Fruit fly (Drosophila melanogaster) whole organism, prepupa: ENCODE measurements around the gene fwd.

Experiments
- CG10631 ChIP-seq: fragments of 200-800 bp; sonication (Bioruptor generic); optimal IDR thresholded peaks from 2 replicates; lab custom pipeline; 2016; ENCODE audit warnings: missing biosample characterization, missing genetic modification characterization
- CG10669 ChIP-seq: fragments of 200-800 bp; sonication (Bioruptor generic); optimal IDR thresholded peaks from 3 replicates; lab custom pipeline; 2018; ENCODE audit warnings: missing biosample characterization, mild to moderate bottlenecking, missing genetic modification characterization, moderate library complexity
- CG16779 ChIP-seq: fragments of 200-800 bp; sonication (Bioruptor generic); optimal IDR thresholded peaks from 3 replicates; lab custom pipeline; 2017; ENCODE audit warnings: missing biosample characterization, mild to moderate bottlenecking, missing genetic modification characterization
- CG31627 ChIP-seq: fragments of 200-800 bp; sonication (Bioruptor generic); optimal IDR thresholded peaks from 3 replicates; lab custom pipeline; 2016; ENCODE audit warnings: missing biosample characterization, missing genetic modification characterization
- CG32006 ChIP-seq: fragments of 200-800 bp; sonication (Bioruptor generic); optimal IDR thresholded peaks from 3 replicates; lab custom pipeline; 2017; ENCODE audit warnings: missing biosample characterization, mild to moderate bottlenecking, missing genetic modification characterization
- CG34406 ChIP-seq: fragments of 200-800 bp; sonication (Bioruptor generic); optimal IDR thresholded peaks from 3 replicates; lab custom pipeline; 2016; ENCODE audit warnings: missing biosample characterization, missing genetic modification characterization
- CG4318 ChIP-seq: fragments of 200-800 bp; sonication (Bioruptor generic); optimal IDR thresholded peaks from 3 replicates; lab custom pipeline; 2017; ENCODE audit warnings: missing biosample characterization, mild to moderate bottlenecking, missing genetic modification characterization
- CG6276 ChIP-seq: fragments of 200-800 bp; sonication (Bioruptor generic); optimal IDR thresholded peaks from 2 replicates; lab custom pipeline; 2017; ENCODE audit warnings: missing biosample characterization, mild to moderate bottlenecking, missing genetic modification characterization
- CG6792 ChIP-seq: fragments of 200-800 bp; sonication (Bioruptor generic); optimal IDR thresholded peaks from 3 replicates; lab custom pipeline; 2016; ENCODE audit warnings: missing biosample characterization, missing genetic modification characterization
- CG6854 ChIP-seq: fragments of 200-800 bp; sonication (Bioruptor generic); optimal IDR thresholded peaks from 2 replicates; lab custom pipeline; 2017; ENCODE audit warnings: missing biosample characterization, mild to moderate bottlenecking, missing genetic modification characterization
- CG8319 ChIP-seq: fragments of 200-800 bp; sonication (Bioruptor generic); optimal IDR thresholded peaks from 3 replicates; lab custom pipeline; 2016; ENCODE audit warnings: missing biosample characterization, missing genetic modification characterization
- CG8632 ChIP-seq: fragments of 200-800 bp; sonication (Bioruptor generic); optimal IDR thresholded peaks from 3 replicates; lab custom pipeline; 2016; ENCODE audit warnings: missing biosample characterization, missing genetic modification characterization
- Eip78C ChIP-seq: fragments of 200-800 bp; sonication (Bioruptor generic); peaks from one replicate; lab custom pipeline; 2016; ENCODE audit warnings: missing biosample characterization, missing genetic modification characterization
- Ets21C ChIP-seq: fragments of 200-800 bp; sonication (Bioruptor generic); optimal IDR thresholded peaks from 3 replicates; lab custom pipeline; 2016; ENCODE audit warnings: missing biosample characterization, missing genetic modification characterization
- Ets96B ChIP-seq: fragments of 200-800 bp; optimal IDR thresholded peaks from 2 replicates; lab custom pipeline; 2019; ENCODE audit warnings: missing biosample characterization, mild to moderate bottlenecking, missing genetic modification characterization, moderate library complexity
- Gug ChIP-seq: fragments of 200-800 bp; sonication (Bioruptor generic); IDR thresholded peaks from 2 replicates; pipeline ENCODE4 v1.3.6; 2022; ENCODE audit warnings: missing biosample characterization, missing genetic modification characterization
- Hr39 ChIP-seq: fragments of 200-800 bp; sonication (Bioruptor generic); optimal IDR thresholded peaks from 2 replicates; lab custom pipeline; 2016; ENCODE audit warnings: missing biosample characterization, missing genetic modification characterization
- Met ChIP-seq: fragments of 200-800 bp; sonication (Bioruptor generic); optimal IDR thresholded peaks from 3 replicates; lab custom pipeline; 2016; ENCODE audit warnings: missing biosample characterization, missing genetic modification characterization
- achi ChIP-seq: fragments of 200-800 bp; sonication (Bioruptor generic); optimal IDR thresholded peaks from 3 replicates; lab custom pipeline; 2016; ENCODE audit warnings: missing biosample characterization, missing genetic modification characterization
- acj6 ChIP-seq: fragments of 200-800 bp; sonication (Bioruptor generic); optimal IDR thresholded peaks from 3 replicates; lab custom pipeline; 2016; ENCODE audit warnings: missing biosample characterization, missing genetic modification characterization
- dac ChIP-seq: fragments of 200-800 bp; sonication (Bioruptor generic); optimal IDR thresholded peaks from 2 replicates; lab custom pipeline; 2017; ENCODE audit warnings: missing biosample characterization, mild to moderate bottlenecking, missing genetic modification characterization
- dsx ChIP-seq: fragments of 200-800 bp; optimal IDR thresholded peaks from 3 replicates; lab custom pipeline; 2019; ENCODE audit warnings: missing biosample characterization, mild to moderate bottlenecking, missing genetic modification characterization, moderate library complexity; ENCODE audit not compliant: poor library complexity, severe bottlenecking
- eg ChIP-seq: fragments of 200-800 bp; sonication (Bioruptor generic); IDR thresholded peaks from 3 replicates; pipeline ENCODE4 v1.3.6; 2022; ENCODE audit warnings: missing biosample characterization, missing genetic modification characterization
- esn ChIP-seq: fragments of 200-800 bp; sonication (Bioruptor generic); optimal IDR thresholded peaks from 2 replicates; lab custom pipeline; 2016; ENCODE audit warnings: missing biosample characterization, mild to moderate bottlenecking, missing genetic modification characterization, moderate library complexity
- fd59A ChIP-seq: fragments of 200-800 bp; sonication (Bioruptor generic); optimal IDR thresholded peaks from 2 replicates; lab custom pipeline; 2017; ENCODE audit warnings: missing biosample characterization, mild to moderate bottlenecking, missing genetic modification characterization, missing genetic modification reagents
- lz ChIP-seq: fragments of 200-800 bp; sonication (Bioruptor generic); optimal IDR thresholded peaks from 3 replicates; lab custom pipeline; 2016; ENCODE audit warnings: missing biosample characterization, missing genetic modification characterization
- salr ChIP-seq, 2 experiments: fragments of 200-800 bp; sonication (Bioruptor generic); optimal IDR thresholded peaks; 3 replicates each; lab custom pipeline; 2016 to 2018; ENCODE audit warnings: missing biosample characterization in 2 of 2, missing genetic modification characterization in 2 of 2, mild to moderate bottlenecking in 1 of 2
- spab ChIP-seq: fragments of 200-800 bp; sonication (Bioruptor generic); optimal IDR thresholded peaks from 2 replicates; lab custom pipeline; 2017; ENCODE audit warnings: missing biosample characterization, mild to moderate bottlenecking, missing genetic modification characterization, missing genetic modification reagents
- ss ChIP-seq, 2 experiments: fragments of 200-800 bp; sonication (Bioruptor generic); optimal IDR thresholded peaks; 2 replicates in 1 of 2; 3 replicates in 1 of 2; lab custom pipeline; 2017 to 2018; ENCODE audit warnings: mild to moderate bottlenecking in 2 of 2, missing biosample characterization in 2 of 2, missing genetic modification characterization in 2 of 2, moderate library complexity in 1 of 2
- topi ChIP-seq: fragments of 200-800 bp; sonication (Bioruptor generic); optimal IDR thresholded peaks from 3 replicates; lab custom pipeline; 2016; ENCODE audit warnings: missing biosample characterization, missing genetic modification characterization
- vri ChIP-seq: fragments of 200-800 bp; sonication (Bioruptor generic); optimal IDR thresholded peaks from 3 replicates; lab custom pipeline; 2016; ENCODE audit warnings: missing biosample characterization, mild to moderate bottlenecking, missing genetic modification characterization

fwd gene

DNA sequence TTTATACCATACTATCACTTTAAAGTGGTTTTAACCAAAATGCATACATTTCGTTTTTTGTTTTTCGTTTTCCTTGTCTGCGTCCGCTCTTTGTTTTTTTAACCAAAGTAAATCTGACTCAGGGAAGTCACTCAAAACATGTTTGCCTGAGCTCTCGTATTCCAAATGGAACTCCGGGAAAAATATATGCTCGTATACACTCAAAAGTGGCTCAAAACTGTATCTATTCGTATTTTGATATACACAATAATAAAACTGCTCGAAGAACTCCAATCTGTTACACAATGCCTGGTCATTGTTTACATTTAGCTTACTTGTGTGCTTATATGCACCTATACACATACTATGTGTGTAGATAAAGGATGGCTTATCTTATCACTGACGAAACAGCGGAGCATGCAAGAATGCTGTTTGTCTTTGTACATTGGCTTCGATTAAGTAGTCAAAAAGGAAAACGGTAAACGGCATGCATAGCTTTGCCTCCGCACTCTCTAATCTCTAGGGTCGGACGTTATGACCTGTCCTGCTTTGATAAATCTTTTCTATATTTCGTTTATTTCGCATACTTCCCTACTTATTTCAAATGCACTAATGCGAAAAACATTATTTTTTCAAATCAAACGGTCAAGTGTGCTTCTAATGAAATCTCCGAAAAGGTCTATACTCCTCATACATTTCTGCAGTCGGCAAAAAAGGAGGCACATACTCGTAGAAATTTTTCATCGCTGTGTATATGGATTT, 48.8 kb downstream of the fwd start, which contains the start of gene miple2 (continued):
- TF ChIP-seq Ets96B (peak; percentile 69), Gug (no peak), dsx (GFP tag; lab: Kevin White, UChicago) (peak; percentile 11), CG10669 (peak; percentile 66), achi (GFP tag; lab: Kevin White, UChicago) (peak; percentile 69), CG32006 (GFP tag; lab: Kevin White, UChicago) (peak; percentile 86), CG8319 (GFP tag; lab: Kevin White, UChicago) (peak; percentile 32), fd59A (GFP tag; lab: Kevin White, UChicago) (peak; percentile 67), spab (GFP tag; lab: Kevin White, UChicago) (peak; percentile 57), CG6276 (GFP tag; lab: Kevin White, UChicago) (peak; percentile 61), topi (GFP tag; lab: Kevin White, UChicago) (peak; percentile 64), CG10631 (GFP tag; lab: Kevin White, UChicago) (peak; percentile 76), salr (GFP tag; optimal IDR thresholded peaks at IDR 0.05; lab: Kevin White, UChicago) (peak in 1 of 2 experiments; percentile 78), CG4318 (GFP tag; lab: Kevin White, UChicago) (no peak), CG6792 (GFP tag; lab: Kevin White, UChicago) (peak; percentile 62), CG31627 (GFP tag; lab: Kevin White, UChicago) (peak; percentile 65), dac (GFP tag; lab: Kevin White, UChicago) (peak; percentile 21)

DNA sequence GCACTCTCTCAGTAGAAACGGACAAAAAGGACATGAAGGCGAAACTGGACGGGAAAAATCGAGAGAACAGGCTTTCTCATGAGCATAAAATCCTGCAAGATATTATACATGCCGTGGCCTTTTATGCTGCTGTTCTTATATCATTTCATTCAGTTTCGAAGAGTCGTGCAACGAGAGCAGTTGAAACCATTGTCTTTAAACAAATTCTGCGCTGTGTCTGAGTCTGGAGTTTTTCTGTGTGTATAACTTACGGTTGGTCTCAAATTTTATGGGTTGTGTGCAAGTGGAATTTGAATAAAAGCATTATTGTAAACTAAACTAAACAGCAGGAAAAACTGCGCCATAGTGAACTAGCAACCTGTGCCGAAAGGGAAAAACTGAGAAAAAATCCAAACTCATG, 52.1 kb downstream of the fwd start:
- no peak for TF ChIP-seq lz
- TF ChIP-seq CG10669: no peak
- TF ChIP-seq Eip78C: peak; percentile 60
- no peak for TF ChIP-seq CG8632 (GFP tag; lab: Kevin White, UChicago)
- TF ChIP-seq eg (GFP tag; lab: Robert Waterston, UW): 0 out of 3 replicates have a peak, but pooled peaks have one; percentile 16
- no peak for TF ChIP-seq esn (GFP tag; lab: Kevin White, UChicago)
- TF ChIP-seq CG34406 (GFP tag; lab: Kevin White, UChicago): no peak
- TF ChIP-seq, all 60 proteins: peak for 2

DNA sequence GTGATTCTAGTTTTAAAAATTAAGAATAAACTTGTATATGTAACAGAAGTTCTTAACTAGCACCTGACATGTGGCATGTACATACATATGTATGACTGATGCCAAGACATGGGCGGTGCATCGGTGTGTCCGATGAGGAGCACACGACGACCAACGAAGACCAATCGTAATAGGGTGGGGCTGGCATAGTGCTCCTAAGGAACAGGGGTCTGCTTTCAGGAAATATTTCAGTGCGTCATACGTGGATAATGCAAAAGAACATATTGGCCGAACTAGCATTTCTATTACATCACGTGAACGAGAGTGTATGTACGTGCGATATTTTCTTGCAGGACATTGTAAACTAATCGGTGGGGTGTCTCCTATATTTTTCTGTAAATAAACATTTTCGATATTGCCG, 52.6 kb downstream of the fwd start, which contains the start of gene miple1:
Gene miple1, plus strand, starts transcription at position 217 of the 400 bp plus-strand sequence.
- TF ChIP-seq esn (GFP tag; lab: Kevin White, UChicago) (no peak), CG16779 (tag; lab: Kevin White, UChicago) (no peak), dac (GFP tag; lab: Kevin White, UChicago) (no peak), ss (GFP tag; optimal IDR thresholded peaks at IDR 0.05; lab: Kevin White, UChicago) (no peak), acj6 (no peak), CG6276 (GFP tag; lab: Kevin White, UChicago) (no peak), CG6854 (no peak), Hr39 (GFP tag; lab: Kevin White, UChicago) (no peak), vri (GFP tag; lab: Kevin White, UChicago) (no peak), Eip78C (no peak)
- TF ChIP-seq, all 60 proteins: peak for 0

DNA sequence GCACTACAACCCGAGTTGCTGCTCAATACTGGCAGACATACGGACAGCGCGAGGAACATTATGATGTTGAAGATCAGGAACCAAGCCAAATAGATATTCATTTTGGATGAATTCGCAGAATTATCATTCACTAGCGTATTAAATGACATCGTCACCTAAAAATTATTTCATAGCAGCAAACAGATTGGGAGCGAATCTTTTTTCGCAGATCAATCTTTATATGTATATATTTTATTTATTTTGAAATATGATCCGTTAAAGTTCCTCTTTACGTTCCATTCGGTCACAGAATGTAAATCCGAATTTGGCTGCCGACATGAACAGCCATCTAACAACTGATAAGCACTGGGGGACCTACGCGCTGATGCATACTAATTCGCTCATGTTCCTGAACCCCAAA, 53.9 kb downstream of the fwd start, which contains the start of gene CG34263:
Gene CG34263, minus strand, starts transcription at position 101 of the 400 bp plus-strand sequence.
- TF ChIP-seq dsx (GFP tag; lab: Kevin White, UChicago): no peak
- TF ChIP-seq Met (GFP tag; lab: Kevin White, UChicago): no peak
- TF ChIP-seq Ets21C (GFP tag; lab: Kevin White, UChicago): no peak
- TF ChIP-seq, all 60 proteins: peak for 0
